Worm (Caenorhabditis elegans) whole organism, young adult: ENCODE data around the gene cest-6.
A peak's percentile ranks its signal among the peaks of the same experiment; 100 is the strongest.

Experiments
- F33H1.4 ChIP-seq: fragments of 200-800 bp; sonication (Bioruptor generic); IDR thresholded peaks from 2 replicates; pipeline ENCODE4 v1.3.6; 2022; ENCODE audit warnings: missing genetic modification reagents, missing genetic modification characterization, missing compliant biosample characterization
- F37B4.10 ChIP-seq: fragments of 200-800 bp; sonication (Bioruptor generic); IDR thresholded peaks from 2 replicates; pipeline ENCODE4 v1.3.6; 2022; ENCODE audit warnings: missing genetic modification characterization, missing compliant biosample characterization
- F49E8.2 ChIP-seq: sonication (generic microtip); optimal IDR thresholded peaks from 3 replicates; lab custom pipeline; 2017; ENCODE audit warnings: missing genetic modification characterization, mild to moderate bottlenecking, missing compliant biosample characterization, antibody characterized with exemption, moderate library complexity; ENCODE audit not compliant: insufficient read depth
- K11D2.4 ChIP-seq: fragments of 200-800 bp; sonication (Bioruptor generic); IDR thresholded peaks from 2 replicates; pipeline ENCODE4 v1.3.6; 2022; ENCODE audit warnings: missing genetic modification reagents, missing genetic modification characterization, missing compliant biosample characterization
- T07F8.4 ChIP-seq: sonication (generic microtip); optimal IDR thresholded peaks from 2 replicates; lab custom pipeline; 2016; ENCODE audit warnings: mild to moderate bottlenecking, missing genetic modification characterization, moderate library complexity, missing compliant biosample characterization
- T26A5.8 ChIP-seq: sonication (generic microtip); optimal IDR thresholded peaks from 2 replicates; lab custom pipeline; 2016; ENCODE audit warnings: missing genetic modification characterization, missing compliant biosample characterization
- Y53F4B.3 ChIP-seq: fragments of 200-800 bp; sonication (Bioruptor generic); IDR thresholded peaks from 2 replicates; pipeline ENCODE4 v1.3.6; 2022; ENCODE audit warnings: missing genetic modification reagents, missing genetic modification characterization, missing compliant biosample characterization
- Y79H2A.3 ChIP-seq: fragments of 200-800 bp; sonication (Bioruptor generic); conservative IDR thresholded peaks from 2 replicates; pipeline ENCODE4 v1.3.6; 2022; ENCODE audit warnings: missing genetic modification reagents, missing genetic modification characterization, missing compliant biosample characterization
- Y95B8A.8 ChIP-seq: fragments of 200-800 bp; sonication (Bioruptor generic); IDR thresholded peaks from 2 replicates; pipeline ENCODE4 v1.3.6; 2022; ENCODE audit warnings: missing genetic modification reagents, missing genetic modification characterization, missing compliant biosample characterization
- ZK185.1 ChIP-seq: sonication (generic microtip); optimal IDR thresholded peaks from 2 replicates; lab custom pipeline; 2016; ENCODE audit warnings: mild to moderate bottlenecking, missing genetic modification characterization, missing compliant biosample characterization; ENCODE audit not compliant: poor library complexity, severe bottlenecking
- akir-1 ChIP-seq: fragments of 200-800 bp; sonication (Bioruptor generic); optimal IDR thresholded peaks from 2 replicates; lab custom pipeline; 2018; ENCODE audit warnings: mild to moderate bottlenecking, missing genetic modification characterization, moderate library complexity, missing compliant biosample characterization
- ama-1 ChIP-seq, 3 experiments: fragments of 150-350 bp in 1 of 3; sonication (generic microtip) in 2 of 3; optimal IDR thresholded peaks; 2 replicates each; lab custom pipeline; 2014 to 2018; ENCODE audit warnings: missing biosample characterization in 2 of 3, missing genetic modification characterization in 2 of 3, missing genetic modification reagents in 2 of 3
- athp-1 ChIP-seq: sonication (generic microtip); optimal IDR thresholded peaks from 2 replicates; lab custom pipeline; 2017; ENCODE audit warnings: mild to moderate bottlenecking, missing genetic modification characterization, missing compliant biosample characterization
- attf-5 ChIP-seq: fragments of 200-800 bp; sonication (Bioruptor generic); optimal IDR thresholded peaks from 2 replicates; lab custom pipeline; 2018; ENCODE audit warnings: mild to moderate bottlenecking, missing genetic modification characterization, missing compliant biosample characterization
- bed-1 ChIP-seq: fragments of 200-800 bp; sonication (Bioruptor generic); IDR thresholded peaks from 2 replicates; pipeline ENCODE4 v1.3.6; 2022; ENCODE audit warnings: missing genetic modification reagents, missing genetic modification characterization, missing compliant biosample characterization
- ceh-27 ChIP-seq: fragments of 200-800 bp; sonication (Bioruptor generic); optimal IDR thresholded peaks from 2 replicates; lab custom pipeline; 2018; ENCODE audit warnings: mild to moderate bottlenecking, missing genetic modification characterization, moderate library complexity, missing compliant biosample characterization
- ceh-58 ChIP-seq: fragments of 200-800 bp; sonication (Bioruptor generic); IDR thresholded peaks from 2 replicates; pipeline ENCODE4 v1.3.6; 2022; ENCODE audit warnings: missing genetic modification characterization, missing compliant biosample characterization
- die-1 ChIP-seq: sonication (generic microtip); optimal IDR thresholded peaks from 2 replicates; lab custom pipeline; 2016; ENCODE audit warnings: missing genotype, mild to moderate bottlenecking, missing genetic modification characterization, missing compliant biosample characterization
- egl-18 ChIP-seq: fragments of 200-800 bp; sonication (Bioruptor generic); IDR thresholded peaks from 2 replicates; pipeline ENCODE4 v1.3.6; 2022; ENCODE audit warnings: missing genetic modification reagents, missing genetic modification characterization, missing compliant biosample characterization
- gei-17 ChIP-seq: fragments of 200-800 bp; sonication (Bioruptor generic); optimal IDR thresholded peaks from 2 replicates; lab custom pipeline; 2018; ENCODE audit warnings: mild to moderate bottlenecking, missing genetic modification characterization, missing compliant biosample characterization
- him-1 ChIP-seq: sonication (generic microtip); optimal IDR thresholded peaks from 2 replicates; lab custom pipeline; 2016; ENCODE audit warnings: missing genotype, missing genetic modification reagents, missing genetic modification characterization, missing compliant biosample characterization
- hlh-12 ChIP-seq: sonication (generic microtip); optimal IDR thresholded peaks from 2 replicates; lab custom pipeline; 2016; ENCODE audit warnings: missing genetic modification characterization, missing compliant biosample characterization
- hlh-26 ChIP-seq: fragments of 200-800 bp; sonication (Bioruptor generic); conservative IDR thresholded peaks from 2 replicates; pipeline ENCODE4 v1.3.6; 2022; ENCODE audit warnings: missing genetic modification reagents, missing genetic modification characterization, missing compliant biosample characterization
- hmg-1.2 ChIP-seq: fragments of 200-800 bp; sonication (Bioruptor generic); IDR thresholded peaks from 2 replicates; pipeline ENCODE4 v1.3.6; 2022; ENCODE audit warnings: missing genetic modification reagents, missing genetic modification characterization, missing compliant biosample characterization
- hmg-20 ChIP-seq: fragments of 200-800 bp; sonication (Bioruptor generic); IDR thresholded peaks from 2 replicates; pipeline ENCODE4 v1.3.6; 2022; ENCODE audit warnings: missing genetic modification reagents, missing genetic modification characterization, missing compliant biosample characterization
- hrde-1 ChIP-seq: sonication (generic microtip); optimal IDR thresholded peaks from 2 replicates; lab custom pipeline; 2016; ENCODE audit warnings: missing genetic modification characterization, mild to moderate bottlenecking, missing compliant biosample characterization, moderate library complexity, missing genotype, missing genetic modification reagents, borderline replicate concordance
- let-607 ChIP-seq, 2 experiments: fragments of 200-800 bp in 1 of 2; sonication (Bioruptor generic) in 1 of 2; sonication (generic microtip) in 1 of 2; optimal IDR thresholded peaks; 2 replicates each; lab custom pipeline; 2016 to 2018; ENCODE audit warnings: mild to moderate bottlenecking in 2 of 2, missing compliant biosample characterization in 2 of 2, missing genetic modification characterization in 2 of 2, moderate library complexity in 2 of 2, missing genotype in 1 of 2
- lir-1 ChIP-seq: fragments of 200-800 bp; sonication (Bioruptor generic); conservative IDR thresholded peaks from 2 replicates; pipeline ENCODE4 v1.3.6; 2022; ENCODE audit warnings: missing genetic modification reagents, missing genetic modification characterization, missing compliant biosample characterization
- lsl-1 ChIP-seq: fragments of 200-800 bp; sonication (Bioruptor generic); optimal IDR thresholded peaks from 2 replicates; lab custom pipeline; 2018; ENCODE audit warnings: mild to moderate bottlenecking, missing genetic modification characterization, moderate library complexity, missing compliant biosample characterization
- lsy-27 ChIP-seq: sonication (generic microtip); optimal IDR thresholded peaks from 2 replicates; lab custom pipeline; 2017; ENCODE audit warnings: missing genetic modification characterization, mild to moderate bottlenecking, missing compliant biosample characterization, antibody characterized with exemption, missing genotype, borderline replicate concordance; ENCODE audit not compliant: insufficient read depth
- madf-6 ChIP-seq: fragments of 200-800 bp; sonication (Bioruptor generic); IDR thresholded peaks from 2 replicates; pipeline ENCODE4 v1.3.6; 2022; ENCODE audit warnings: missing genetic modification reagents, missing genetic modification characterization, missing compliant biosample characterization
- mcd-1 ChIP-seq: fragments of 200-800 bp; sonication (Bioruptor generic); IDR thresholded peaks from 2 replicates; pipeline ENCODE4 v1.3.6; 2022; ENCODE audit warnings: missing genetic modification reagents, missing genetic modification characterization, missing compliant biosample characterization
- nfya-1 ChIP-seq: sonication (generic microtip); optimal IDR thresholded peaks from 2 replicates; lab custom pipeline; 2017; ENCODE audit warnings: antibody characterized with exemption, missing compliant biosample characterization, missing genetic modification characterization, borderline replicate concordance; ENCODE audit not compliant: insufficient read depth
- nfyb-1 ChIP-seq: fragments of 200-800 bp; sonication (Bioruptor generic); IDR thresholded peaks from 2 replicates; pipeline ENCODE4 v1.3.6; 2022; ENCODE audit warnings: missing genetic modification reagents, missing genetic modification characterization, missing compliant biosample characterization
- nhr-120 ChIP-seq: fragments of 200-800 bp; sonication (Bioruptor generic); IDR thresholded peaks from 2 replicates; pipeline ENCODE4 v1.3.6; 2022; ENCODE audit warnings: missing genetic modification characterization, missing compliant biosample characterization
- pha-4 ChIP-seq: fragments of 150-350 bp; sonication (generic microtip); optimal IDR thresholded peaks from 2 replicates; lab custom pipeline; 2014; ENCODE audit warnings: missing biosample characterization, missing genetic modification reagents, missing genetic modification characterization
- rec-8 ChIP-seq, 2 experiments: sonication (generic microtip); optimal IDR thresholded peaks; 2 replicates each; lab custom pipeline; 2016; ENCODE audit warnings: mild to moderate bottlenecking in 2 of 2, missing genetic modification characterization in 2 of 2, missing genetic modification reagents in 2 of 2, missing genotype in 2 of 2, missing biosample characterization in 1 of 2, missing compliant biosample characterization in 1 of 2, moderate library complexity in 1 of 2
- repo-1 ChIP-seq: sonication (generic microtip); optimal IDR thresholded peaks from 2 replicates; lab custom pipeline; 2017; ENCODE audit warnings: mild to moderate bottlenecking, missing genetic modification characterization, missing compliant biosample characterization
- rpc-1 ChIP-seq, 2 experiments: fragments of 150-350 bp in 1 of 2; sonication (generic microtip) in 1 of 2; optimal IDR thresholded peaks; 2 replicates each; lab custom pipeline; 2014 to 2018; ENCODE audit warnings: missing biosample characterization in 1 of 2, missing genetic modification characterization in 1 of 2, missing genetic modification reagents in 1 of 2, missing genotype in 1 of 2
- sdz-38 ChIP-seq: sonication (generic microtip); optimal IDR thresholded peaks from 2 replicates; lab custom pipeline; 2016; ENCODE audit warnings: missing genotype, missing genetic modification characterization, missing compliant biosample characterization
- sea-2 ChIP-seq: fragments of 200-800 bp; sonication (Bioruptor generic); IDR thresholded peaks from 2 replicates; pipeline ENCODE4 v1.3.6; 2022; ENCODE audit warnings: missing genetic modification characterization, missing compliant biosample characterization
- snpc-1.1 ChIP-seq: sonication (generic microtip); optimal IDR thresholded peaks from 2 replicates; lab custom pipeline; 2017; ENCODE audit warnings: missing genetic modification characterization, mild to moderate bottlenecking, missing compliant biosample characterization, antibody characterized with exemption, moderate library complexity, missing genotype, missing genetic modification reagents; ENCODE audit not compliant: insufficient read depth
- snpc-1.3 ChIP-seq: sonication (generic microtip); optimal IDR thresholded peaks from 2 replicates; lab custom pipeline; 2017; ENCODE audit warnings: missing genetic modification characterization, mild to moderate bottlenecking, missing compliant biosample characterization, antibody characterized with exemption, moderate library complexity, missing genotype, missing genetic modification reagents; ENCODE audit not compliant: insufficient read depth
- sptf-2 ChIP-seq: fragments of 200-800 bp; sonication (Bioruptor generic); optimal IDR thresholded peaks from 2 replicates; lab custom pipeline; 2018; ENCODE audit warnings: mild to moderate bottlenecking, missing genetic modification characterization, missing compliant biosample characterization
- tbx-9 ChIP-seq: sonication (generic microtip); optimal IDR thresholded peaks from 2 replicates; lab custom pipeline; 2016; ENCODE audit warnings: borderline replicate concordance, missing genetic modification characterization, inconsistent platforms, missing compliant biosample characterization
- zim-3 ChIP-seq: sonication (generic microtip); optimal IDR thresholded peaks from 2 replicates; lab custom pipeline; 2017; ENCODE audit warnings: mild to moderate bottlenecking, missing genetic modification characterization, moderate library complexity, missing compliant biosample characterization

Gene cest-6

DNA sequence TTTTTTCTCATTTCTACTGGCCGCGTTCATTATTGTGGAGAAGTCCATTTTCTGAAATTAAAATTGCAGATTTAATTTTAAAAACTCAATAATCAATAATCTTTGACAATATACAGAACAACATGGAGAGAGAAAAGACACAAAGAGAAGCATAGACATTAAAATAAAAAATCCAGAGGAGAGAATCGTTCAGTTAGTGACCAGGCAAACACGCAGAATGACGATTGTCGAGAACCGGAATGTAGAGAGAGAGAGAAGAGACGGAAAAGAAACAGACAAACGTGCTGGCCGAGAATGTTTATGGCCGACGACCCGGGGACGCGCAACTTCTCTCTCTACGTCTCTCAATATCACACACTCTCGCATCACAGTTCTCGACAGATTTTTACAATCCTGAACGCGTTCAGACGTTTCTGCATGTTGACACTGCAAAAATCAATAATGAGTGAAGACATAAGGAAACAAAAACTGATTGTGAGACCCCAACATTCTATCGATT is 40.7 kb downstream of the cest-6 start, which contains the start of the genes T05A12.3 and T05A12.4 (continued):
- TF ChIP-seq athp-1 (tag; lab: Kevin White, UChicago) (peak; percentile 18), Y53F4B.3 (GFP tag; lab: Robert Waterston, UW) (no peak), snpc-1.1 (tag; lab: Kevin White, UChicago) (peak; percentile 35), die-1 (tag; lab: Kevin White, UChicago) (no peak), zim-3 (tag; lab: Kevin White, UChicago) (no peak), sptf-2 (no peak), nhr-120 (GFP tag; lab: Robert Waterston, UW) (no peak), hrde-1 (no peak), nfya-1 (no peak), lsy-27 (tag; lab: Kevin White, UChicago) (no peak), tbx-9 (tag; lab: Kevin White, UChicago) (no peak), ama-1 (optimal IDR thresholded peaks at IDR 0.05; lab: Kevin White, UChicago) (no peak), ama-1 (GFP tag; optimal IDR thresholded peaks at IDR 0.05; lab: Kevin White, UChicago) (no peak), attf-5 (no peak), rec-8 (tag; optimal IDR thresholded peaks at IDR 0.05; lab: Kevin White, UChicago) (no peak), repo-1 (tag; lab: Kevin White, UChicago) (no peak), K11D2.4 (GFP tag; lab: Robert Waterston, UW) (no peak), hmg-20 (no peak), nfyb-1 (GFP tag; lab: Robert Waterston, UW) (no peak), lsl-1 (GFP tag; lab: Kevin White, UChicago) (peak; percentile 63), ceh-58 (GFP tag; lab: Robert Waterston, UW) (no peak), T26A5.8 (tag; lab: Kevin White, UChicago) (no peak), lir-1 (GFP tag; lab: Robert Waterston, UW) (peak; percentile 36; the same call in 1 of the 2 replicates), Y79H2A.3 (GFP tag; lab: Robert Waterston, UW) (no peak), hlh-26 (GFP tag; lab: Robert Waterston, UW) (no peak), T07F8.4 (tag; lab: Kevin White, UChicago) (no peak), F49E8.2 (no peak), bed-1 (no peak), pha-4 (tag; lab: Kevin White, UChicago) (no peak), egl-18 (GFP tag; lab: Robert Waterston, UW) (no peak), ceh-27 (GFP tag; lab: Kevin White, UChicago) (no peak), hlh-12 (no peak), gei-17 (GFP tag; lab: Kevin White, UChicago) (no peak), sea-2 (no peak), sdz-38 (tag; lab: Kevin White, UChicago) (no peak), mcd-1 (no peak), rpc-1 (optimal IDR thresholded peaks at IDR 0.05; lab: Kevin White, UChicago) (no peak), rpc-1 (tag; optimal IDR thresholded peaks at IDR 0.05; lab: Kevin White, UChicago) (no peak), let-607 (tag; optimal IDR thresholded peaks at IDR 0.05; lab: Kevin White, UChicago) (no peak), hmg-1.2 (GFP tag; lab: Robert Waterston, UW) (peak; percentile 79), him-1 (tag; lab: Kevin White, UChicago) (no peak), madf-6 (GFP tag; lab: Robert Waterston, UW) (no peak), F37B4.10 (GFP tag; lab: Robert Waterston, UW) (no peak), akir-1 (no peak), F33H1.4 (GFP tag; lab: Robert Waterston, UW) (peak; percentile 63), snpc-1.3 (no peak), ZK185.1 (peak; percentile 64), Y95B8A.8 (GFP tag; lab: Robert Waterston, UW) (no peak)
